Worm (Caenorhabditis elegans) whole organism, L3 larva: ENCODE data around the gene acbp-6.

ENCODE experiments used
- ceh-28 ChIP-seq: fragments of 150-350 bp; optimal IDR thresholded peaks from 2 replicates; lab custom pipeline; 2014; ENCODE audit warnings: missing biosample characterization, missing genetic modification reagents, missing genetic modification characterization
- egl-27 ChIP-seq: sonication (generic microtip); optimal IDR thresholded peaks from 4 replicates; lab custom pipeline; 2017; ENCODE audit warnings: missing biosample characterization, missing genetic modification reagents, missing genetic modification characterization
- elt-2 ChIP-seq: sonication (generic microtip); optimal IDR thresholded peaks from 2 replicates; lab custom pipeline; 2016; ENCODE audit warnings: missing genetic modification reagents, mild to moderate bottlenecking, missing genetic modification characterization, missing compliant biosample characterization
- ztf-11 ChIP-seq: fragments of 150-350 bp; optimal IDR thresholded peaks from 2 replicates; lab custom pipeline; 2014; ENCODE audit warnings: missing biosample characterization, missing genetic modification characterization

DNA sequence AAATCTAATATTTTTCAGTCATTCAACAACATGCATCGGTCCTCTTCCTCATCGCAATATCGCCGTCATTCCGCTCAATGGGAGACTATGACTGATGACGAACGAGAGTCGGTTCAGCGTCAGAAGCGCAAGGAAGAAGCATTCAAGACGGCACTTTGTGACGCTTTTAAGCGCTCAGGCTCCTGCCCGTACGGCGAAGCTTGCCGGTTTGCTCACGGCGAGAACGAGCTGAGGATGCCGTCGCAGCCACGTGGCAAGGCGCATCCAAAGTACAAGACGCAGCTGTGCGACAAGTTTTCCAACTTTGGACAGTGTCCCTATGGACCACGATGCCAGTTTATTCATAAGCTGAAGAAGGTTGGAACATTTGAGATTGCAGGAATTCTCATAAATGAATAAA lies 4.5 kb downstream of the acbp-6 start:
- no peak for TF ChIP-seq egl-27
- TF ChIP-seq ceh-28 (tag; lab: Kevin White, UChicago), result no peak
- no peak for TF ChIP-seq elt-2
- no peak for TF ChIP-seq ztf-11 (tag; lab: Kevin White, UChicago)
